Worm (Caenorhabditis elegans) whole organism, L1 larva: ENCODE data around the gene nhr-6.

Source experiments
- C04F5.9 ChIP-seq: sonication (generic microtip); optimal IDR thresholded peaks from 2 replicates; lab custom pipeline; 2016; ENCODE audit warnings: missing genetic modification characterization, missing compliant biosample characterization
- C34B4.2 ChIP-seq: sonication (generic microtip); optimal IDR thresholded peaks from 2 replicates; lab custom pipeline; 2017; ENCODE audit warnings: mild to moderate bottlenecking, missing genetic modification characterization, missing compliant biosample characterization
- Y116A8C.19 ChIP-seq: sonication (generic microtip); optimal IDR thresholded peaks from 2 replicates; lab custom pipeline; 2016; ENCODE audit warnings: missing compliant biosample characterization, missing genetic modification characterization, borderline replicate concordance
- alr-1 ChIP-seq: fragments of 200-800 bp; sonication (Bioruptor generic); optimal IDR thresholded peaks from 2 replicates; lab custom pipeline; 2018; ENCODE audit warnings: borderline replicate concordance, mild to moderate bottlenecking, missing genetic modification characterization, missing compliant biosample characterization
- ama-1 ChIP-seq: fragments of 150-350 bp; optimal IDR thresholded peaks from 2 replicates; lab custom pipeline; 2014
- blmp-1 ChIP-seq: fragments of 150-350 bp; optimal IDR thresholded peaks from 2 replicates; lab custom pipeline; 2014; ENCODE audit warnings: missing biosample characterization, missing genetic modification characterization
- ceh-63 ChIP-seq: fragments of 200-800 bp; sonication (Bioruptor generic); optimal IDR thresholded peaks from 2 replicates; lab custom pipeline; 2018; ENCODE audit warnings: mild to moderate bottlenecking, missing genetic modification characterization, missing compliant biosample characterization
- ceh-82 ChIP-seq, 3 experiments: fragments of 150-350 bp in 1 of 3; sonication (generic microtip) in 2 of 3; optimal IDR thresholded peaks; 2 replicates each; lab custom pipeline; 2014 to 2017; ENCODE audit warnings: missing biosample characterization in 3 of 3, missing genetic modification characterization in 3 of 3
- ceh-88 ChIP-seq: fragments of 200-800 bp; sonication (Bioruptor generic); IDR thresholded peaks from 2 replicates; pipeline ENCODE4 v1.3.6; 2022; ENCODE audit warnings: missing genetic modification characterization, missing compliant biosample characterization
- ceh-90 ChIP-seq: sonication (generic microtip); optimal IDR thresholded peaks from 2 replicates; lab custom pipeline; 2016; ENCODE audit warnings: missing genetic modification characterization, missing compliant biosample characterization
- dpl-1 ChIP-seq, 3 experiments: fragments of 150-350 bp in 2 of 3; sonication (generic microtip) in 1 of 3; optimal IDR thresholded peaks; 2 replicates each; lab custom pipeline; 2014 to 2017; ENCODE audit warnings: missing biosample characterization in 3 of 3, missing genetic modification characterization in 3 of 3, missing genetic modification reagents in 3 of 3
- dsc-1 ChIP-seq: sonication (generic microtip); optimal IDR thresholded peaks from 2 replicates; lab custom pipeline; 2016; ENCODE audit warnings: mild to moderate bottlenecking, missing genetic modification characterization, missing compliant biosample characterization
- egl-27 ChIP-seq, 2 experiments: fragments of 150-350 bp in 1 of 2; sonication (generic microtip); optimal IDR thresholded peaks; 3 replicates each; lab custom pipeline; 2017 to 2018; ENCODE audit warnings: missing biosample characterization in 2 of 2, missing genetic modification characterization in 2 of 2, missing genetic modification reagents in 2 of 2
- elt-2 ChIP-seq: sonication (generic microtip); optimal IDR thresholded peaks from 2 replicates; lab custom pipeline; 2016; ENCODE audit warnings: missing genetic modification characterization, mild to moderate bottlenecking, inconsistent platforms, missing compliant biosample characterization, missing genetic modification reagents
- ets-5 ChIP-seq: fragments of 200-800 bp; sonication (Bioruptor generic); IDR thresholded peaks from 2 replicates; pipeline ENCODE4 v1.3.6; 2022; ENCODE audit warnings: missing genetic modification characterization, missing compliant biosample characterization
- fkh-4 ChIP-seq: sonication (generic microtip); optimal IDR thresholded peaks from 2 replicates; lab custom pipeline; 2016; ENCODE audit warnings: missing compliant biosample characterization, missing genetic modification characterization, borderline replicate concordance
- hlh-4 ChIP-seq: sonication (generic microtip); optimal IDR thresholded peaks from 2 replicates; lab custom pipeline; 2016; ENCODE audit warnings: mild to moderate bottlenecking, missing genetic modification characterization, missing compliant biosample characterization
- hpl-2 ChIP-seq: fragments of 150-350 bp; optimal IDR thresholded peaks from 2 replicates; lab custom pipeline; 2014; ENCODE audit warnings: missing biosample characterization, missing genetic modification reagents, missing genetic modification characterization
- irx-1 ChIP-seq: sonication (generic microtip); optimal IDR thresholded peaks from 2 replicates; lab custom pipeline; 2016; ENCODE audit warnings: missing genetic modification characterization, missing compliant biosample characterization
- lin-14 ChIP-seq: fragments of 200-800 bp; sonication (Bioruptor generic); optimal IDR thresholded peaks from 2 replicates; lab custom pipeline; 2018; ENCODE audit warnings: mild to moderate bottlenecking, missing genetic modification characterization, moderate library complexity, missing compliant biosample characterization
- lin-15B ChIP-seq: fragments of 150-350 bp; sonication (generic microtip); optimal IDR thresholded peaks from 3 replicates; lab custom pipeline; 2014; ENCODE audit warnings: missing biosample characterization, missing genetic modification characterization
- lin-35 ChIP-seq, 2 experiments: fragments of 150-350 bp; optimal IDR thresholded peaks; 2 replicates each; lab custom pipeline; 2014; ENCODE audit warnings: missing biosample characterization in 2 of 2, missing genetic modification characterization in 2 of 2, missing genetic modification reagents in 2 of 2
- lin-39 ChIP-seq: fragments of 150-350 bp; optimal IDR thresholded peaks from 2 replicates; lab custom pipeline; 2014; ENCODE audit warnings: missing biosample characterization, missing genetic modification reagents, missing genetic modification characterization
- lsy-2 ChIP-seq, 2 experiments: fragments of 150-350 bp; optimal IDR thresholded peaks; 2 replicates each; lab custom pipeline; 2014; ENCODE audit warnings: missing biosample characterization in 2 of 2, missing genetic modification characterization in 2 of 2
- mdl-1 ChIP-seq, 2 experiments: fragments of 150-350 bp; optimal IDR thresholded peaks; 2 replicates each; lab custom pipeline; 2014 to 2017; ENCODE audit warnings: missing biosample characterization in 2 of 2, missing genetic modification characterization in 2 of 2, inconsistent platforms in 1 of 2
- nhr-11 ChIP-seq: fragments of 150-350 bp; optimal IDR thresholded peaks from 2 replicates; lab custom pipeline; 2014; ENCODE audit warnings: missing biosample characterization, missing genetic modification characterization
- nhr-12 ChIP-seq: sonication (generic microtip); optimal IDR thresholded peaks from 2 replicates; lab custom pipeline; 2017; ENCODE audit warnings: missing biosample characterization, missing genetic modification characterization
- nhr-237 ChIP-seq: fragments of 150-350 bp; optimal IDR thresholded peaks from 2 replicates; lab custom pipeline; 2014; ENCODE audit warnings: missing biosample characterization, missing genetic modification characterization
- nhr-76 ChIP-seq: sonication (generic microtip); optimal IDR thresholded peaks from 2 replicates; lab custom pipeline; 2017; ENCODE audit warnings: missing biosample characterization, missing genetic modification characterization
- nhr-77 ChIP-seq: fragments of 150-350 bp; optimal IDR thresholded peaks from 2 replicates; lab custom pipeline; 2014; ENCODE audit warnings: missing biosample characterization, missing genetic modification characterization
- nhr-85 ChIP-seq: sonication (generic microtip); peaks from one replicate; lab custom pipeline; 2016; ENCODE audit warnings: missing genetic modification characterization, inconsistent platforms, missing compliant biosample characterization
- pag-3 ChIP-seq: sonication (generic microtip); optimal IDR thresholded peaks from 2 replicates; lab custom pipeline; 2017; ENCODE audit warnings: missing genetic modification characterization, mild to moderate bottlenecking, missing compliant biosample characterization, antibody characterized with exemption, borderline replicate concordance; ENCODE audit not compliant: insufficient read depth
- rnt-1 ChIP-seq: sonication (generic microtip); optimal IDR thresholded peaks from 2 replicates; lab custom pipeline; 2016; ENCODE audit warnings: mild to moderate bottlenecking, missing genetic modification characterization, moderate library complexity, missing compliant biosample characterization
- skn-1 ChIP-seq: fragments of 150-350 bp; optimal IDR thresholded peaks from 2 replicates; lab custom pipeline; 2014; ENCODE audit warnings: missing biosample characterization, missing genetic modification characterization
- snu-23 ChIP-seq: sonication (generic microtip); optimal IDR thresholded peaks from 2 replicates; lab custom pipeline; 2016; ENCODE audit warnings: missing genetic modification characterization, missing compliant biosample characterization
- sox-4 ChIP-seq: sonication (generic microtip); optimal IDR thresholded peaks from 2 replicates; lab custom pipeline; 2016; ENCODE audit warnings: missing genetic modification characterization, missing compliant biosample characterization
- sptf-1 ChIP-seq: fragments of 150-350 bp; optimal IDR thresholded peaks from 2 replicates; lab custom pipeline; 2014; ENCODE audit warnings: missing biosample characterization, missing genetic modification characterization
- swsn-7 ChIP-seq: sonication (generic microtip); optimal IDR thresholded peaks from 2 replicates; lab custom pipeline; 2016; ENCODE audit warnings: missing genetic modification characterization, missing compliant biosample characterization
- tbx-2 ChIP-seq: sonication (generic microtip); optimal IDR thresholded peaks from 2 replicates; lab custom pipeline; 2016; ENCODE audit warnings: missing genetic modification characterization, missing compliant biosample characterization
- unc-130 ChIP-seq: fragments of 150-350 bp; optimal IDR thresholded peaks from 2 replicates; lab custom pipeline; 2017; ENCODE audit warnings: missing biosample characterization, missing genetic modification characterization, inconsistent platforms
- unc-30 ChIP-seq: sonication (generic microtip); optimal IDR thresholded peaks from 2 replicates; lab custom pipeline; 2017; ENCODE audit warnings: missing biosample characterization, missing genetic modification characterization
- unc-62 ChIP-seq: fragments of 150-350 bp; optimal IDR thresholded peaks from 2 replicates; lab custom pipeline; 2014; ENCODE audit warnings: missing biosample characterization, missing genetic modification reagents, missing genetic modification characterization
- vab-15 ChIP-seq: sonication (generic microtip); optimal IDR thresholded peaks from 2 replicates; lab custom pipeline; 2017; ENCODE audit warnings: missing genotype, mild to moderate bottlenecking, missing genetic modification characterization, missing compliant biosample characterization
- xbp-1 ChIP-seq: sonication (generic microtip); optimal IDR thresholded peaks from 2 replicates; lab custom pipeline; 2016; ENCODE audit warnings: missing genetic modification characterization, missing compliant biosample characterization
- zag-1 ChIP-seq: fragments of 150-350 bp; optimal IDR thresholded peaks from 2 replicates; lab custom pipeline; 2014; ENCODE audit warnings: missing biosample characterization, missing genetic modification characterization
- zip-4 ChIP-seq: fragments of 200-800 bp; sonication (Bioruptor generic); optimal IDR thresholded peaks from 2 replicates; lab custom pipeline; 2018; ENCODE audit warnings: mild to moderate bottlenecking, missing genetic modification characterization, moderate library complexity, missing compliant biosample characterization
- ztf-11 ChIP-seq, 2 experiments: sonication (generic microtip); optimal IDR thresholded peaks; 2 replicates each; lab custom pipeline; 2016 to 2017; ENCODE audit warnings: missing genetic modification characterization in 2 of 2, missing biosample characterization in 1 of 2, missing compliant biosample characterization in 1 of 2
- ztf-4 ChIP-seq: fragments of 150-350 bp; optimal IDR thresholded peaks from 2 replicates; lab custom pipeline; 2014; ENCODE audit warnings: missing biosample characterization, missing genetic modification characterization

nhr-6 gene

DNA sequence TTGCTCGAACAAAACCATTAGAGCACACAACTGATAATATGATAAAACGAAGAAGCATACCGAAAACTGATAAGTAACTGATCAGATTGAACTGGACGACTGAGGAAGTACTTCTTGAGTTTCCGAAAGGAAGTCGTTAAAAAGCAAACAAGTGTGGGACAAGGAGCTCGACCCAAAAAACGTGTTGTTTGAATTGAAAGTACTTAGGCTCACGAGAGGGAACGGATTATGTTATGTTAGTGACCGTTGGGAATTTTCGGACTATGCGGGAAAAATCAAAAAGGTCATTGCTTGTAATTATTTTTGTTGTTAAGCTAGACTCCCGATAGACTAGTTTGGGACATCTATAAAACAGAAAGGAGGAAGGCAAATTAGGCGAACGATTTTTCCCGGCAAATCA is 8.3 kb downstream of the nhr-6 start, which contains the start of gene C48D5.3:
Gene C48D5.3, minus strand, starts transcription at position 101 of the 400 bp plus-strand sequence.
- no peak for TF ChIP-seq lin-35 (GFP tag; optimal IDR thresholded peaks at IDR 0.05; lab: Kevin White, UChicago)

- TF ChIP-seq lin-14 (peak; percentile 39), ets-5 (GFP tag; lab: Robert Waterston, UW) (no peak), dpl-1 (GFP tag; optimal IDR thresholded peaks at IDR 0.05; lab: Kevin White, UChicago) (no peak), ztf-11 (tag; optimal IDR thresholded peaks at IDR 0.05; lab: Kevin White, UChicago) (peak in 1 of 2 experiments; percentile 26), C34B4.2 (tag; lab: Kevin White, UChicago) (no peak), ceh-90 (tag; lab: Kevin White, UChicago) (no peak), rnt-1 (peak; percentile 16), egl-27 (tag; optimal IDR thresholded peaks at IDR 0.05; lab: Kevin White, UChicago) (no peak), nhr-76 (tag; lab: Kevin White, UChicago) (no peak), ceh-63 (GFP tag; lab: Kevin White, UChicago) (no peak), lin-15B (tag; lab: Kevin White, UChicago) (no peak), lin-39 (tag; lab: Kevin White, UChicago) (no peak), zip-4 (GFP tag; lab: Kevin White, UChicago) (no peak), sptf-1 (tag; lab: Kevin White, UChicago) (no peak), unc-30 (tag; lab: Kevin White, UChicago) (no peak), tbx-2 (tag; lab: Kevin White, UChicago) (no peak), nhr-11 (no peak), skn-1 (tag; lab: Kevin White, UChicago) (no peak), snu-23 (GFP tag; lab: Kevin White, UChicago) (no peak), zag-1 (tag; lab: Kevin White, UChicago) (no peak), vab-15 (no peak), ceh-88 (no peak), nhr-77 (tag; lab: Kevin White, UChicago) (no peak), dsc-1 (peak; percentile 72)
Measured at ce11 chrIII:3583341-3583740, 10.0 kb downstream of the nhr-6 start.

- no peak for TF ChIP-seq blmp-1 (tag; lab: Kevin White, UChicago)
- no peak for TF ChIP-seq elt-2
- no peak for TF ChIP-seq ama-1
- TF ChIP-seq snu-23 (GFP tag; lab: Kevin White, UChicago): no peak
- no peak for TF ChIP-seq nhr-77 (tag; lab: Kevin White, UChicago)
- no peak for TF ChIP-seq swsn-7 (tag; lab: Kevin White, UChicago)
- no peak for TF ChIP-seq nhr-12
- no peak for TF ChIP-seq ztf-4 (tag; lab: Kevin White, UChicago)
- no peak for TF ChIP-seq sox-4
Measured at ce11 chrIII:3588183-3588582, 14.8 kb downstream of the nhr-6 start.

DNA sequence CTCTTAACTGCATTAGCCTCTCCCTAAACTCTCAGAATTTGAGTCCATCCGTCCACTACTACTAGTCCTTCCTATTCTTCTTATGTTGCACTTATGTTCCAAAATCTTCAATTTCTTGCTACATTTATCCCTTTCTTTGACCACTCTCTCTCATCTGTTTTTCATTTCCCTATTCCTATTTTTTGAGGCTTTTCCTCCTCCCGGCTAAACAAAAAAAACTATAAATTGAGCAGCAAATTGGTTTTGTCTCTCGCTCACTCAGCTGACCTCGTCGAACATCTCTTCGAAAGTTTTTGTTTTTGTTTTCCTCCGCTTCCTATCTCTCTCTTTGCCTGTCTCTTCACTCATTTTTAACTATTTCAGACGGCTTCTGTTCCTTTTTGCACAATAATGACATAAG is 17.0 kb downstream of the nhr-6 start, which contains the start of gene ptp-1:
Gene ptp-1, plus strand, starts transcription at position 358 of the 400 bp plus-strand sequence.
- TF ChIP-seq ama-1 (no peak), nhr-85 (tag; lab: Kevin White, UChicago) (no peak), xbp-1 (tag; lab: Kevin White, UChicago) (no peak), nhr-237 (tag; lab: Kevin White, UChicago) (no peak), C04F5.9 (tag; lab: Kevin White, UChicago) (no peak), vab-15 (no peak), fkh-4 (tag; lab: Kevin White, UChicago) (peak; percentile 62), unc-62 (GFP tag; lab: Kevin White, UChicago) (no peak), nhr-77 (tag; lab: Kevin White, UChicago) (no peak), hlh-4 (no peak), unc-30 (tag; lab: Kevin White, UChicago) (no peak), lsy-2 (tag; optimal IDR thresholded peaks at IDR 0.05; lab: Kevin White, UChicago) (no peak), unc-130 (tag; lab: Kevin White, UChicago) (no peak), lin-39 (tag; lab: Kevin White, UChicago) (no peak), pag-3 (tag; lab: Kevin White, UChicago) (no peak), dsc-1 (peak; percentile 87), ceh-82 (tag; optimal IDR thresholded peaks at IDR 0.05; lab: Kevin White, UChicago) (no peak), rnt-1 (no peak), alr-1 (no peak), tbx-2 (tag; lab: Kevin White, UChicago) (no peak), lin-14 (peak; percentile 38), Y116A8C.19 (no peak), mdl-1 (tag; optimal IDR thresholded peaks at IDR 0.05; lab: Kevin White, UChicago) (no peak), hpl-2 (no peak), irx-1 (tag; lab: Kevin White, UChicago) (no peak)
